Worm (Caenorhabditis elegans) whole organism, L4/young adult: Measurements from ENCODE around the gene R160.12.

Experiments used
- W03F9.2 ChIP-seq: fragments of 150-350 bp; optimal IDR thresholded peaks from 2 replicates; lab custom pipeline; 2014; ENCODE audit warnings: missing biosample characterization, missing genetic modification characterization
- dao-5 ChIP-seq: sonication (generic microtip); optimal IDR thresholded peaks from 2 replicates; lab custom pipeline; 2016; ENCODE audit warnings: missing genotype, missing genetic modification characterization, moderate library complexity, missing compliant biosample characterization
- him-1 ChIP-seq: sonication (generic microtip); optimal IDR thresholded peaks from 2 replicates; lab custom pipeline; 2016; ENCODE audit warnings: missing genotype, missing genetic modification reagents, missing genetic modification characterization, missing compliant biosample characterization

The R160.12 gene

ce11 chrX:4377689-4378088 lies at the start of gene R160.12:
R160.12 (minus strand) TSS chrX:4377789.
- TF ChIP-seq him-1 (no peak), dao-5 (tag; lab: Kevin White, UChicago) (no peak), W03F9.2 (tag; lab: Kevin White, UChicago) (no peak)

ce11 chrX:4427387-4427786 lies 49.8 kb upstream of the R160.12 start:
- TF ChIP-seq dao-5 (tag; lab: Kevin White, UChicago) (no peak), him-1 (no peak), W03F9.2 (tag; lab: Kevin White, UChicago) (no peak)

- TF ChIP-seq dao-5 (tag; lab: Kevin White, UChicago) (no peak), him-1 (no peak), W03F9.2 (tag; lab: Kevin White, UChicago) (no peak)
These were observed 48.9 kb upstream of the R160.12 start for ce11 chrX:4426496-4426895.

- no peak for TF ChIP-seq him-1
- no peak for TF ChIP-seq dao-5 (tag; lab: Kevin White, UChicago)
- TF ChIP-seq W03F9.2 (tag; lab: Kevin White, UChicago), result no peak
These were observed 46.7 kb upstream of the R160.12 start for ce11 chrX:4424254-4424653.

- no peak for TF ChIP-seq W03F9.2 (tag; lab: Kevin White, UChicago)
- TF ChIP-seq dao-5 (tag; lab: Kevin White, UChicago), result no peak
- no peak for TF ChIP-seq him-1
These were observed 41.2 kb upstream of the R160.12 start, which contains the start of gene dop-1 for ce11 chrX:4418751-4419150. dop-1 (minus strand) TSS chrX:4418851.

- TF ChIP-seq W03F9.2 (tag; lab: Kevin White, UChicago), result no peak
- TF ChIP-seq him-1, result no peak
- no peak for TF ChIP-seq dao-5 (tag; lab: Kevin White, UChicago)
These were observed 37.7 kb upstream of the R160.12 start for ce11 chrX:4415289-4415688.

ce11 chrX:4413206-4413605 lies 35.6 kb upstream of the R160.12 start:
- TF ChIP-seq dao-5 (tag; lab: Kevin White, UChicago) (no peak), him-1 (no peak), W03F9.2 (tag; lab: Kevin White, UChicago) (no peak)

- no peak for TF ChIP-seq dao-5 (tag; lab: Kevin White, UChicago)
- TF ChIP-seq W03F9.2 (tag; lab: Kevin White, UChicago), result no peak
- TF ChIP-seq him-1, result no peak
These were observed 32.8 kb upstream of the R160.12 start for ce11 chrX:4410280-4410911.

ce11 chrX:4409591-4410279 lies 32.1 kb upstream of the R160.12 start:
- TF ChIP-seq W03F9.2 (tag; lab: Kevin White, UChicago) (peak; percentile 5), him-1 (no peak)

ce11 chrX:4408466-4408865 lies 30.9 kb upstream of the R160.12 start:
- TF ChIP-seq him-1 (no peak), dao-5 (tag; lab: Kevin White, UChicago) (no peak), W03F9.2 (tag; lab: Kevin White, UChicago) (no peak)

- no peak for TF ChIP-seq dao-5 (tag; lab: Kevin White, UChicago)
- no peak for TF ChIP-seq him-1
- TF ChIP-seq W03F9.2 (tag; lab: Kevin White, UChicago), result no peak
These were observed 27.1 kb upstream of the R160.12 start for ce11 chrX:4404717-4405116.

- TF ChIP-seq W03F9.2 (tag; lab: Kevin White, UChicago) (no peak), dao-5 (tag; lab: Kevin White, UChicago) (no peak), him-1 (no peak)
These were observed 25.3 kb upstream of the R160.12 start, which contains the start of gene D1079.1 for ce11 chrX:4402854-4403253. D1079.1 (plus strand) TSS chrX:4403154.

- TF ChIP-seq him-1 (no peak), W03F9.2 (tag; lab: Kevin White, UChicago) (no peak), dao-5 (tag; lab: Kevin White, UChicago) (no peak)
These were observed 22.7 kb upstream of the R160.12 start for ce11 chrX:4400296-4400695.

- no peak for TF ChIP-seq dao-5 (tag; lab: Kevin White, UChicago)
- no peak for TF ChIP-seq him-1
- TF ChIP-seq W03F9.2 (tag; lab: Kevin White, UChicago), result no peak
These were observed 19.9 kb upstream of the R160.12 start for ce11 chrX:4397460-4397859.
